Worm (Caenorhabditis elegans) whole organism, young adult: Measurements from ENCODE around the gene C30G12.4.

Experiments
- B0019.2 ChIP-seq: fragments of 200-800 bp; sonication (Bioruptor generic); conservative IDR thresholded peaks from 2 replicates; pipeline ENCODE4 v1.3.6; 2022; ENCODE audit warnings: missing genetic modification reagents, missing genetic modification characterization, missing compliant biosample characterization
- C06A6.2 ChIP-seq: fragments of 200-800 bp; sonication (Bioruptor generic); conservative IDR thresholded peaks from 2 replicates; pipeline ENCODE4 v1.3.6; 2022; ENCODE audit warnings: missing genetic modification characterization, missing compliant biosample characterization
- F23B12.7 ChIP-seq: sonication (generic microtip); optimal IDR thresholded peaks from 2 replicates; lab custom pipeline; 2017; ENCODE audit warnings: missing genetic modification characterization, mild to moderate bottlenecking, missing compliant biosample characterization, antibody characterized with exemption, moderate library complexity; ENCODE audit not compliant: insufficient read depth
- F49E8.2 ChIP-seq: sonication (generic microtip); optimal IDR thresholded peaks from 3 replicates; lab custom pipeline; 2017; ENCODE audit warnings: missing genetic modification characterization, mild to moderate bottlenecking, missing compliant biosample characterization, antibody characterized with exemption, moderate library complexity; ENCODE audit not compliant: insufficient read depth
- F57A8.1 ChIP-seq: fragments of 200-800 bp; sonication (Bioruptor generic); optimal IDR thresholded peaks from 2 replicates; lab custom pipeline; 2018; ENCODE audit warnings: mild to moderate bottlenecking, missing genetic modification characterization, moderate library complexity, missing compliant biosample characterization
- F57C9.4 ChIP-seq: sonication (generic microtip); optimal IDR thresholded peaks from 2 replicates; lab custom pipeline; 2017; ENCODE audit warnings: mild to moderate bottlenecking, missing genetic modification characterization, missing compliant biosample characterization
- K12H6.12 ChIP-seq: fragments of 200-800 bp; sonication (Bioruptor generic); optimal IDR thresholded peaks from 2 replicates; lab custom pipeline; 2018; ENCODE audit warnings: mild to moderate bottlenecking, missing genetic modification characterization, missing compliant biosample characterization
- atf-7 ChIP-seq: sonication (generic microtip); optimal IDR thresholded peaks from 2 replicates; lab custom pipeline; 2017; ENCODE audit warnings: mild to moderate bottlenecking, missing genetic modification characterization, missing compliant biosample characterization
- attf-3 ChIP-seq: fragments of 200-800 bp; sonication (Bioruptor generic); conservative IDR thresholded peaks from 2 replicates; pipeline ENCODE4 v1.3.6; 2022; ENCODE audit warnings: missing genetic modification reagents, missing genetic modification characterization, missing compliant biosample characterization
- attf-6 ChIP-seq: fragments of 200-800 bp; sonication (Bioruptor generic); IDR thresholded peaks from 2 replicates; pipeline ENCODE4 v1.3.6; 2022; ENCODE audit warnings: missing genetic modification reagents, missing genetic modification characterization, missing compliant biosample characterization
- bed-2 ChIP-seq: fragments of 200-800 bp; sonication (Bioruptor generic); IDR thresholded peaks from 2 replicates; pipeline ENCODE4 v1.3.6; 2022; ENCODE audit warnings: missing genetic modification reagents, missing genetic modification characterization, missing compliant biosample characterization
- cebp-1 ChIP-seq, 2 experiments: fragments of 200-800 bp in 1 of 2; sonication (Bioruptor generic) in 1 of 2; sonication (generic microtip) in 1 of 2; IDR thresholded peaks in 1 of 2; optimal IDR thresholded peaks in 1 of 2; 2 replicates each; pipeline versions ENCODE4 v1.3.6 to Lab custom; 2017 to 2022; ENCODE audit warnings: missing compliant biosample characterization in 2 of 2, missing genetic modification characterization in 2 of 2, mild to moderate bottlenecking in 1 of 2, missing genetic modification reagents in 1 of 2, moderate library complexity in 1 of 2
- ceh-100 ChIP-seq: fragments of 200-800 bp; sonication (Bioruptor generic); IDR thresholded peaks from 2 replicates; pipeline ENCODE4 v1.3.6; 2022; ENCODE audit warnings: missing genetic modification reagents, missing genetic modification characterization, missing compliant biosample characterization
- dox-1 ChIP-seq: fragments of 200-800 bp; sonication (Bioruptor generic); IDR thresholded peaks from 2 replicates; pipeline ENCODE4 v1.3.6; 2022; ENCODE audit warnings: missing genetic modification reagents, missing genetic modification characterization, missing compliant biosample characterization
- dpl-1 ChIP-seq: fragments of 150-350 bp; optimal IDR thresholded peaks from 2 replicates; lab custom pipeline; 2014; ENCODE audit warnings: missing biosample characterization, missing genetic modification reagents, missing genetic modification characterization
- egrh-3 ChIP-seq: fragments of 200-800 bp; sonication (Bioruptor generic); IDR thresholded peaks from 2 replicates; pipeline ENCODE4 v1.3.6; 2022; ENCODE audit warnings: missing genetic modification reagents, missing genetic modification characterization, missing compliant biosample characterization
- ekl-4 ChIP-seq: fragments of 200-800 bp; sonication (Bioruptor generic); IDR thresholded peaks from 2 replicates; pipeline ENCODE4 v1.3.6; 2022; ENCODE audit warnings: missing genetic modification reagents, missing genetic modification characterization, missing compliant biosample characterization
- ets-4 ChIP-seq: fragments of 200-800 bp; sonication (Bioruptor generic); optimal IDR thresholded peaks from 2 replicates; lab custom pipeline; 2018; ENCODE audit warnings: mild to moderate bottlenecking, missing genetic modification characterization, missing compliant biosample characterization
- gei-17 ChIP-seq: fragments of 200-800 bp; sonication (Bioruptor generic); optimal IDR thresholded peaks from 2 replicates; lab custom pipeline; 2018; ENCODE audit warnings: mild to moderate bottlenecking, missing genetic modification characterization, missing compliant biosample characterization
- lin-26 ChIP-seq: fragments of 200-800 bp; sonication (Bioruptor generic); IDR thresholded peaks from 2 replicates; pipeline ENCODE4 v1.3.6; 2022; ENCODE audit warnings: missing genetic modification reagents, missing genetic modification characterization, missing compliant biosample characterization
- lin-40 ChIP-seq: sonication (generic microtip); optimal IDR thresholded peaks from 2 replicates; lab custom pipeline; 2016; ENCODE audit warnings: missing genetic modification characterization, mild to moderate bottlenecking, missing compliant biosample characterization, missing genotype, missing genetic modification reagents
- lir-1 ChIP-seq: fragments of 200-800 bp; sonication (Bioruptor generic); conservative IDR thresholded peaks from 2 replicates; pipeline ENCODE4 v1.3.6; 2022; ENCODE audit warnings: missing genetic modification reagents, missing genetic modification characterization, missing compliant biosample characterization
- lsl-1 ChIP-seq: fragments of 200-800 bp; sonication (Bioruptor generic); optimal IDR thresholded peaks from 2 replicates; lab custom pipeline; 2018; ENCODE audit warnings: mild to moderate bottlenecking, missing genetic modification characterization, moderate library complexity, missing compliant biosample characterization
- madf-8 ChIP-seq: fragments of 200-800 bp; sonication (Bioruptor generic); conservative IDR thresholded peaks from 2 replicates; pipeline ENCODE4 v1.3.6; 2022; ENCODE audit warnings: missing genetic modification reagents, missing genetic modification characterization, missing compliant biosample characterization
- nfya-2 ChIP-seq: fragments of 200-800 bp; sonication (Bioruptor generic); IDR thresholded peaks from 2 replicates; pipeline ENCODE4 v1.3.6; 2022; ENCODE audit warnings: missing genetic modification reagents, missing genetic modification characterization, missing compliant biosample characterization
- nhr-120 ChIP-seq: fragments of 200-800 bp; sonication (Bioruptor generic); IDR thresholded peaks from 2 replicates; pipeline ENCODE4 v1.3.6; 2022; ENCODE audit warnings: missing genetic modification characterization, missing compliant biosample characterization
- nhr-80 ChIP-seq: sonication (generic microtip); optimal IDR thresholded peaks from 2 replicates; lab custom pipeline; 2016; ENCODE audit warnings: missing genetic modification characterization, missing compliant biosample characterization
- snpc-1.1 ChIP-seq: sonication (generic microtip); optimal IDR thresholded peaks from 2 replicates; lab custom pipeline; 2017; ENCODE audit warnings: missing genetic modification characterization, mild to moderate bottlenecking, missing compliant biosample characterization, antibody characterized with exemption, moderate library complexity, missing genotype, missing genetic modification reagents; ENCODE audit not compliant: insufficient read depth
- tbp1 ChIP-seq: fragments of 200-800 bp; sonication (Bioruptor generic); optimal IDR thresholded peaks from 2 replicates; lab custom pipeline; 2018; ENCODE audit warnings: mild to moderate bottlenecking, missing genetic modification characterization, missing compliant biosample characterization
- unc-62 ChIP-seq: fragments of 150-350 bp; optimal IDR thresholded peaks from 2 replicates; lab custom pipeline; 2014; ENCODE audit warnings: missing biosample characterization, missing genetic modification reagents, missing genetic modification characterization
- zfh-2 ChIP-seq: fragments of 200-800 bp; sonication (Bioruptor generic); conservative IDR thresholded peaks from 2 replicates; pipeline ENCODE4 v1.3.6; 2022; ENCODE audit warnings: missing genetic modification reagents, missing genetic modification characterization, missing compliant biosample characterization
- ztf-22 ChIP-seq: fragments of 200-800 bp; sonication (Bioruptor generic); optimal IDR thresholded peaks from 2 replicates; lab custom pipeline; 2018; ENCODE audit warnings: mild to moderate bottlenecking, missing genetic modification characterization, moderate library complexity, missing compliant biosample characterization
- ztf-26 ChIP-seq: sonication (generic microtip); optimal IDR thresholded peaks from 2 replicates; lab custom pipeline; 2017; ENCODE audit warnings: missing genetic modification characterization, missing compliant biosample characterization

C30G12.4 gene

DNA sequence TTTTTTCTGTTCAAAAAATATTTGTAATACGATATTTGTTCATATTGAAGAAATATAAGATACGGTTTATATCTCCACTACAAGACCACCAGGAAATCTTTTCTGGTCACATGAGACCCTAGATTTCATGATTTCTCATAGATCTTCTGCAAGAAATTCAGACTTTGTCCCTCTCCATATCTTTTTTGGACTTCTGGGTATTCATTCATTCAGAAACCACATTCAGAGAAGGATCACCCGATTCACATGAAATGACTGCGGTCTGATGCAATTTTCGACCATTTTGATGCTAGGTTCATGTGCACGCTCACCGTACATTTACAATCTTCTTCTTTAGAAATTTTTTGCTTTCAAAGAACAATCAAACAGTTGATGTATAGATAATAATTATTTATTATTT lies 17.9 kb downstream of the C30G12.4 start:
- TF ChIP-seq K12H6.12 (tag; lab: Kevin White, UChicago), result no peak
- TF ChIP-seq lsl-1 (GFP tag; lab: Kevin White, UChicago), result no peak
- TF ChIP-seq, all 124 proteins: peak for 0

DNA sequence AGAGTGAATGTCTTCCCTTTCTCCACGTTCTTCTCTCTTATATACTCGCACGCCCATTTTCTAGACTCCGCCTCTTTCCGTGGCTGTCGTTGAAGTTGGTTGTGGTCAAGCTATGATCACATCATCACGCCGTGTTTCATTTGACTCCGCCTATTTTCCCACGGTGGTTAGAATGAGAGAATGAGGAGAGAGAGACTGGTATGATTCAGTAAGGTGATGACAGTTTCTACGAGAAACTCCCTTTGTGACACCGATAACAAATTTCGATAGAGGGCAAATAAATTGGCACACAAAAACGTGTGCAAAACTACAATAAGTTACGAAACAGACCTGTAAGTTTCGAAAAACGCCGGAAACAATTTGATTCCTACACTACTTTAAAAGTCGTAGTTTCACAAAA lies 18.6 kb downstream of the C30G12.4 start:
- TF ChIP-seq C06A6.2 (GFP tag; lab: Robert Waterston, UW), result no peak
- no peak for TF ChIP-seq cebp-1 (GFP tag; IDR thresholded peaks at IDR 0.05; lab: Robert Waterston, UW)
- peak; percentile 38 for TF ChIP-seq cebp-1 (tag; optimal IDR thresholded peaks at IDR 0.05; lab: Kevin White, UChicago)
- TF ChIP-seq F57A8.1 (GFP tag; lab: Kevin White, UChicago), result no peak
- peak; percentile 84 for TF ChIP-seq nhr-80 (tag; lab: Kevin White, UChicago)
- no peak for TF ChIP-seq dpl-1
- no peak for TF ChIP-seq tbp1 (GFP tag; lab: Kevin White, UChicago)
- peak; percentile 36 for TF ChIP-seq unc-62 (GFP tag; lab: Kevin White, UChicago)
- TF ChIP-seq attf-6 (GFP tag; lab: Robert Waterston, UW), result no peak

ce11 chrII:7283063-7283462 lies 21.1 kb downstream of the C30G12.4 start:
- TF ChIP-seq attf-3 (GFP tag; lab: Robert Waterston, UW) (no peak), snpc-1.1 (tag; lab: Kevin White, UChicago) (no peak), gei-17 (GFP tag; lab: Kevin White, UChicago) (no peak), lin-26 (GFP tag; lab: Robert Waterston, UW) (no peak), madf-8 (GFP tag; lab: Robert Waterston, UW) (no peak), ztf-26 (tag; lab: Kevin White, UChicago) (no peak), F57C9.4 (tag; lab: Kevin White, UChicago) (no peak), lin-40 (tag; lab: Kevin White, UChicago) (no peak), zfh-2 (GFP tag; lab: Robert Waterston, UW) (no peak), nfya-2 (GFP tag; lab: Robert Waterston, UW) (no peak), egrh-3 (no peak), ets-4 (GFP tag; lab: Kevin White, UChicago) (no peak), F23B12.7 (tag; lab: Kevin White, UChicago) (no peak), F49E8.2 (tag; lab: Kevin White, UChicago) (no peak), ekl-4 (no peak), B0019.2 (no peak), nhr-120 (GFP tag; lab: Robert Waterston, UW) (no peak), ceh-100 (no peak), lir-1 (GFP tag; lab: Robert Waterston, UW) (no peak)
- TF ChIP-seq, all 124 proteins: peak for 0

DNA sequence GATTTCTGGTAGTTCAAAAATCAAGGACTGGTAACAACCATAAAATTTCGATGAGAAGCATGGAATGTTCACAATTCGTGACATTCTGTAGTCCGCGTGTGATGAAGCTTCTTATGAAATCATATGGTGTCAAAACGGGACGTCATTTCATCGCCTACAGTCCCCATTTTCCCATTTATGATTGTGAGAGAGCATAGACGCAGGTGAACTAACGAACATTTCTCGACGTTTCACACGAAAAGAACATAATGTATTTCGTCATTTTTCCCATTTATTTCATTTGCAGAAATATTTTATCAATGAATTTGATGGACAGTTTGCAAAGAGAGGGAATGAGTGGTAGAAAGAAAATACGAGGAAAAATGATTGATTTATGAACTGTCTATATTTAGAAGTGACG lies 25.2 kb downstream of the C30G12.4 start:
- TF ChIP-seq nhr-80 (tag; lab: Kevin White, UChicago) (peak; percentile 57), dox-1 (GFP tag; lab: Robert Waterston, UW) (0 out of 2 replicates have a peak, but pooled peaks have one; percentile 28), madf-8 (GFP tag; lab: Robert Waterston, UW) (no peak), atf-7 (tag; lab: Kevin White, UChicago) (peak; percentile 7), unc-62 (GFP tag; lab: Kevin White, UChicago) (peak; percentile 82), ztf-22 (GFP tag; lab: Kevin White, UChicago) (peak; percentile 44), bed-2 (no peak), cebp-1 (GFP tag; IDR thresholded peaks at IDR 0.05; lab: Robert Waterston, UW) (peak; percentile 79), cebp-1 (tag; optimal IDR thresholded peaks at IDR 0.05; lab: Kevin White, UChicago) (peak; percentile 80)
